Fruit fly (Drosophila melanogaster) whole organism, embryonic: ENCODE results near the gene Non3.
A peak's percentile ranks its signal among the peaks of the same experiment; 100 is the strongest.

Experiments used
- ATbp ChIP-seq: fragments of 200-800 bp; sonication (Bioruptor generic); optimal IDR thresholded peaks from 2 replicates; lab custom pipeline; 2017; ENCODE audit warnings: missing biosample characterization, mild to moderate bottlenecking, missing genetic modification characterization, missing genetic modification reagents
- Abd-B ChIP-seq: fragments of 200-800 bp; sonication (Bioruptor generic); optimal IDR thresholded peaks from 2 replicates; lab custom pipeline; 2018; ENCODE audit warnings: missing biosample characterization, mild to moderate bottlenecking, missing genetic modification characterization, moderate library complexity
- Aef1 ChIP-seq: fragments of 200-800 bp; sonication (Bioruptor generic); IDR thresholded peaks from 3 replicates; pipeline ENCODE4 v1.3.6; 2022; ENCODE audit warnings: missing biosample characterization, missing genetic modification characterization
- Atf-2 ChIP-seq: fragments of 200-800 bp; sonication (Bioruptor generic); optimal IDR thresholded peaks from 2 replicates; lab custom pipeline; 2016; ENCODE audit warnings: missing biosample characterization, missing genetic modification characterization
- CG10654 ChIP-seq: fragments of 200-800 bp; sonication (Bioruptor generic); optimal IDR thresholded peaks from 2 replicates; lab custom pipeline; 2016; ENCODE audit warnings: missing biosample characterization, missing genetic modification characterization
- CG11696 ChIP-seq: fragments of 200-800 bp; sonication (Bioruptor generic); IDR thresholded peaks from 2 replicates; pipeline ENCODE4 v1.3.6; 2022; ENCODE audit warnings: missing biosample characterization, missing genetic modification characterization
- CG12104 ChIP-seq: fragments of 200-800 bp; sonication (Bioruptor generic); optimal IDR thresholded peaks from 3 replicates; lab custom pipeline; 2016; ENCODE audit warnings: missing biosample characterization, missing genetic modification characterization
- CG12744 ChIP-seq: fragments of 200-800 bp; sonication (Bioruptor generic); optimal IDR thresholded peaks from 2 replicates; lab custom pipeline; 2016; ENCODE audit warnings: missing biosample characterization, missing genetic modification characterization
- CG14667 ChIP-seq: fragments of 200-800 bp; sonication (Bioruptor generic); IDR thresholded peaks from 2 replicates; pipeline ENCODE4 v1.3.6; 2022; ENCODE audit warnings: missing biosample characterization, missing genetic modification characterization
- CG16863 ChIP-seq: fragments of 200-800 bp; sonication (Bioruptor generic); optimal IDR thresholded peaks from 3 replicates; lab custom pipeline; 2016; ENCODE audit warnings: missing biosample characterization, missing genetic modification characterization
- CG17359 ChIP-seq: fragments of 200-800 bp; sonication (Bioruptor generic); optimal IDR thresholded peaks from 3 replicates; lab custom pipeline; 2018; ENCODE audit warnings: missing biosample characterization, mild to moderate bottlenecking, missing genetic modification characterization, moderate library complexity
- CG2889 ChIP-seq: fragments of 200-800 bp; sonication (Bioruptor generic); IDR thresholded peaks from 3 replicates; pipeline ENCODE4 v1.3.6; 2022; ENCODE audit warnings: missing biosample characterization, missing genetic modification characterization
- CG3281 ChIP-seq: fragments of 200-800 bp; sonication (Bioruptor generic); optimal IDR thresholded peaks from 3 replicates; lab custom pipeline; 2017; ENCODE audit warnings: missing biosample characterization, mild to moderate bottlenecking, missing genetic modification characterization
- CG4820 ChIP-seq: fragments of 200-800 bp; sonication (Bioruptor generic); optimal IDR thresholded peaks from 3 replicates; lab custom pipeline; 2016; ENCODE audit warnings: missing biosample characterization, missing genetic modification characterization
- CG5953 ChIP-seq: fragments of 200-800 bp; sonication (Bioruptor generic); IDR thresholded peaks from 2 replicates; pipeline ENCODE4 v1.3.6; 2022; ENCODE audit warnings: missing biosample characterization, missing genetic modification characterization
- CG7271 ChIP-seq: fragments of 200-800 bp; sonication (Bioruptor generic); optimal IDR thresholded peaks from 2 replicates; lab custom pipeline; 2018; ENCODE audit warnings: missing biosample characterization, mild to moderate bottlenecking, missing genetic modification characterization, moderate library complexity
- CG8089 ChIP-seq: fragments of 200-800 bp; sonication (Bioruptor generic); optimal IDR thresholded peaks from 3 replicates; lab custom pipeline; 2016; ENCODE audit warnings: missing biosample characterization, missing genetic modification characterization
- CG8281 ChIP-seq: fragments of 200-800 bp; sonication (Bioruptor generic); optimal IDR thresholded peaks from 2 replicates; lab custom pipeline; 2018; ENCODE audit warnings: missing biosample characterization, mild to moderate bottlenecking, missing genetic modification characterization, moderate library complexity
- CG8359 ChIP-seq: fragments of 200-800 bp; sonication (Bioruptor generic); optimal IDR thresholded peaks from 2 replicates; lab custom pipeline; 2017; ENCODE audit warnings: missing biosample characterization, mild to moderate bottlenecking, missing genetic modification characterization, borderline replicate concordance
- Camta ChIP-seq: fragments of 200-800 bp; sonication (Bioruptor generic); optimal IDR thresholded peaks from 2 replicates; lab custom pipeline; 2016; ENCODE audit warnings: missing biosample characterization, missing genetic modification characterization
- D19B ChIP-seq: fragments of 200-800 bp; sonication (Bioruptor generic); optimal IDR thresholded peaks from 2 replicates; lab custom pipeline; 2017; ENCODE audit warnings: missing biosample characterization, mild to moderate bottlenecking, missing genetic modification characterization
- Dll ChIP-seq: fragments of 200-800 bp; sonication (Bioruptor generic); IDR thresholded peaks from 4 replicates; pipeline ENCODE4 v1.3.6; 2022; ENCODE audit warnings: missing biosample characterization, missing genetic modification characterization; ENCODE audit not compliant: partially characterized antibody
- E2f2 ChIP-seq: fragments of 200-800 bp; sonication (Bioruptor generic); IDR thresholded peaks from 2 replicates; pipeline ENCODE4 v1.3.6; 2022; ENCODE audit warnings: missing biosample characterization, missing genetic modification characterization
- Ets65A ChIP-seq: fragments of 200-800 bp; sonication (Bioruptor generic); peaks from one replicate; lab custom pipeline; 2016; ENCODE audit warnings: missing biosample characterization, missing genetic modification characterization
- Hr3 ChIP-seq: fragments of 200-800 bp; sonication (Bioruptor generic); optimal IDR thresholded peaks from 3 replicates; lab custom pipeline; 2016; ENCODE audit warnings: missing biosample characterization, missing genetic modification characterization
- NK7.1 ChIP-seq: fragments of 200-800 bp; sonication (Bioruptor generic); optimal IDR thresholded peaks from 3 replicates; lab custom pipeline; 2016; ENCODE audit warnings: missing biosample characterization, missing genetic modification characterization
- NfI ChIP-seq: fragments of 200-800 bp; sonication (Bioruptor generic); optimal IDR thresholded peaks from 3 replicates; lab custom pipeline; 2018; ENCODE audit warnings: missing biosample characterization, mild to moderate bottlenecking, missing genetic modification characterization, moderate library complexity
- Rx ChIP-seq: fragments of 200-800 bp; sonication (Bioruptor generic); IDR thresholded peaks from 2 replicates; pipeline ENCODE4 v1.3.6; 2022; ENCODE audit warnings: missing biosample characterization, missing genetic modification characterization
- Spps ChIP-seq: fragments of 200-800 bp; sonication (Bioruptor generic); optimal IDR thresholded peaks from 2 replicates; lab custom pipeline; 2018; ENCODE audit warnings: missing biosample characterization, mild to moderate bottlenecking, missing genetic modification characterization
- cg ChIP-seq: fragments of 200-800 bp; sonication (Bioruptor generic); optimal IDR thresholded peaks from 3 replicates; lab custom pipeline; 2019; ENCODE audit warnings: missing biosample characterization, mild to moderate bottlenecking, missing genetic modification characterization, moderate library complexity
- ci ChIP-seq: fragments of 200-800 bp; sonication (Bioruptor generic); IDR thresholded peaks from 3 replicates; pipeline ENCODE4 v1.3.6; 2022; ENCODE audit warnings: missing biosample characterization, missing genetic modification characterization
- cwo ChIP-seq: fragments of 200-800 bp; sonication (Bioruptor generic); optimal IDR thresholded peaks from 3 replicates; lab custom pipeline; 2017; ENCODE audit warnings: missing biosample characterization, missing genetic modification characterization, mild to moderate bottlenecking, moderate library complexity, missing genetic modification reagents
- da ChIP-seq: fragments of 200-800 bp; sonication (Bioruptor generic); optimal IDR thresholded peaks from 2 replicates; lab custom pipeline; 2016; ENCODE audit warnings: missing biosample characterization, missing genetic modification characterization
- dimm ChIP-seq: fragments of 200-800 bp; sonication (Bioruptor generic); IDR thresholded peaks from 2 replicates; pipeline ENCODE4 v1.3.6; 2022; ENCODE audit warnings: missing biosample characterization, missing genetic modification characterization
- dm ChIP-seq: fragments of 200-800 bp; sonication (Bioruptor generic); optimal IDR thresholded peaks from 3 replicates; lab custom pipeline; 2016; ENCODE audit warnings: missing biosample characterization, missing genetic modification characterization
- en ChIP-seq: fragments of 200-800 bp; sonication (Bioruptor generic); optimal IDR thresholded peaks from 2 replicates; lab custom pipeline; 2016; ENCODE audit warnings: missing biosample characterization, missing genetic modification characterization
- fd102C ChIP-seq: fragments of 200-800 bp; sonication (Bioruptor generic); optimal IDR thresholded peaks from 2 replicates; lab custom pipeline; 2018; ENCODE audit warnings: missing biosample characterization, mild to moderate bottlenecking, missing genetic modification characterization, moderate library complexity
- nau ChIP-seq: fragments of 200-800 bp; sonication (Bioruptor generic); optimal IDR thresholded peaks from 3 replicates; lab custom pipeline; 2017; ENCODE audit warnings: missing biosample characterization, mild to moderate bottlenecking, missing genetic modification characterization, missing genetic modification reagents
- pb ChIP-seq: fragments of 200-800 bp; sonication (Bioruptor generic); optimal IDR thresholded peaks from 3 replicates; lab custom pipeline; 2016; ENCODE audit warnings: missing biosample characterization, missing genetic modification characterization
- ranshi ChIP-seq: fragments of 200-800 bp; sonication (Bioruptor generic); IDR thresholded peaks from 2 replicates; pipeline ENCODE4 v1.3.6; 2022; ENCODE audit warnings: missing biosample characterization, missing genetic modification characterization
- rib ChIP-seq: fragments of 200-800 bp; sonication (Bioruptor generic); IDR thresholded peaks from 2 replicates; pipeline ENCODE4 v1.3.6; 2022; ENCODE audit warnings: missing biosample characterization, missing genetic modification characterization
- row ChIP-seq: fragments of 200-800 bp; sonication (Bioruptor generic); IDR thresholded peaks from 3 replicates; pipeline ENCODE4 v1.3.6; 2022; ENCODE audit warnings: missing biosample characterization, missing genetic modification characterization
- schlank ChIP-seq: fragments of 200-800 bp; sonication (Bioruptor generic); optimal IDR thresholded peaks from 2 replicates; lab custom pipeline; 2018; ENCODE audit warnings: missing biosample characterization, mild to moderate bottlenecking, missing genetic modification characterization
- sima ChIP-seq: fragments of 200-800 bp; sonication (Bioruptor generic); optimal IDR thresholded peaks from 2 replicates; lab custom pipeline; 2016; ENCODE audit warnings: missing biosample characterization, missing genetic modification characterization
- sob ChIP-seq: fragments of 200-800 bp; sonication (Bioruptor generic); IDR thresholded peaks from 2 replicates; pipeline ENCODE4 v1.3.6; 2022; ENCODE audit warnings: missing biosample characterization, missing genetic modification characterization
- sr ChIP-seq: fragments of 200-800 bp; sonication (Bioruptor generic); IDR thresholded peaks from 3 replicates; pipeline ENCODE4 v1.3.6; 2022; ENCODE audit warnings: missing biosample characterization, missing genetic modification characterization
- stwl ChIP-seq: fragments of 200-800 bp; sonication (Bioruptor generic); optimal IDR thresholded peaks from 3 replicates; lab custom pipeline; 2018; ENCODE audit warnings: missing biosample characterization, mild to moderate bottlenecking, missing genetic modification characterization, moderate library complexity
- sug ChIP-seq: fragments of 200-800 bp; optimal IDR thresholded peaks from 2 replicates; lab custom pipeline; 2019; ENCODE audit warnings: missing biosample characterization, mild to moderate bottlenecking, missing genetic modification characterization, moderate library complexity
- tll ChIP-seq, 2 experiments: fragments of 200-800 bp in 1 of 2; fragments of >200 bp in 1 of 2; sonication (Bioruptor generic) in 1 of 2; optimal IDR thresholded peaks; 2 replicates each; lab custom pipeline; 2017 to 2019; ENCODE audit warnings: missing biosample characterization in 2 of 2, missing genetic modification characterization in 2 of 2, mild to moderate bottlenecking in 1 of 2, moderate library complexity in 1 of 2
- tx ChIP-seq: fragments of 200-800 bp; sonication (Bioruptor generic); optimal IDR thresholded peaks from 2 replicates; lab custom pipeline; 2016; ENCODE audit warnings: missing biosample characterization, missing genetic modification characterization
- unc-4 ChIP-seq: fragments of 200-800 bp; sonication (Bioruptor generic); IDR thresholded peaks from 2 replicates; pipeline ENCODE4 v1.3.6; 2022; ENCODE audit warnings: missing biosample characterization, missing genetic modification characterization; ENCODE audit not compliant: partially characterized antibody

Gene Non3

dm6 chr3R:18226043-18226808, 2.7 kb downstream of the Non3 start, which contains the start of the genes CG7168 and Mdh2 (continued):
- TF ChIP-seq dm (GFP tag; lab: Kevin White, UChicago) (no peak), tll (GFP tag; optimal IDR thresholded peaks at IDR 0.05; lab: Kevin White, UChicago) (no peak), D19B (GFP tag; lab: Kevin White, UChicago) (no peak), CG4820 (GFP tag; lab: Kevin White, UChicago) (no peak), pb (GFP tag; lab: Kevin White, UChicago) (no peak), Abd-B (no peak), unc-4 (GFP tag; lab: Robert Waterston, UW) (peak; percentile 82), sob (no peak), NfI (GFP tag; lab: Kevin White, UChicago) (no peak), CG14667 (no peak), tx (GFP tag; lab: Kevin White, UChicago) (no peak), ATbp (GFP tag; lab: Kevin White, UChicago) (no peak), CG10654 (GFP tag; lab: Kevin White, UChicago) (no peak), CG8281 (tag; lab: Kevin White, UChicago) (no peak), Hr3 (no peak), ci (GFP tag; lab: Robert Waterston, UW) (no peak), Spps (tag; lab: Kevin White, UChicago) (no peak), CG12744 (no peak), CG17359 (no peak), sug (peak; percentile 25), dimm (GFP tag; lab: Robert Waterston, UW) (no peak), Rx (no peak), Dll (GFP tag; lab: Robert Waterston, UW) (peak; percentile 88), cg (GFP tag; lab: Kevin White, UChicago) (no peak), Atf-2 (GFP tag; lab: Kevin White, UChicago) (no peak), CG16863 (no peak), Ets65A (no peak), nau (GFP tag; lab: Kevin White, UChicago) (no peak), row (no peak), NK7.1 (GFP tag; lab: Kevin White, UChicago) (no peak), ranshi (GFP tag; lab: Robert Waterston, UW) (no peak), sima (GFP tag; lab: Kevin White, UChicago) (no peak), CG5953 (GFP tag; lab: Robert Waterston, UW) (no peak), stwl (tag; lab: Kevin White, UChicago) (peak; percentile 86), rib (GFP tag; lab: Robert Waterston, UW) (no peak), Camta (GFP tag; lab: Kevin White, UChicago) (no peak), CG8359 (no peak), schlank (no peak), CG8089 (GFP tag; lab: Kevin White, UChicago) (no peak), Aef1 (GFP tag; lab: Robert Waterston, UW) (peak; percentile 11; the same call in 1 of the 3 replicates), CG12104 (GFP tag; lab: Kevin White, UChicago) (no peak), CG2889 (no peak), CG7271 (tag; lab: Kevin White, UChicago) (no peak), cwo (GFP tag; lab: Kevin White, UChicago) (no peak), sr (no peak), en (GFP tag; lab: Kevin White, UChicago) (no peak), CG11696 (GFP tag; lab: Robert Waterston, UW) (no peak), da (GFP tag; lab: Kevin White, UChicago) (no peak), CG3281 (peak; percentile 41), fd102C (GFP tag; lab: Kevin White, UChicago) (no peak), E2f2 (GFP tag; lab: Robert Waterston, UW) (peak; percentile 80)
